Worm (Caenorhabditis elegans) whole organism, L4 larva: ENCODE measurements around the gene F38B7.2.

Source experiments
- T26A8.4 ChIP-seq: fragments of 200-800 bp; sonication (Bioruptor generic); IDR thresholded peaks from 2 replicates; pipeline ENCODE4 v1.3.6; 2022; ENCODE audit warnings: missing genetic modification characterization, missing compliant biosample characterization
- aly-2 ChIP-seq: sonication (generic microtip); optimal IDR thresholded peaks from 2 replicates; lab custom pipeline; 2018; ENCODE audit warnings: missing biosample characterization, missing genetic modification characterization
- daf-19 ChIP-seq: fragments of 200-800 bp; sonication (Bioruptor generic); conservative IDR thresholded peaks from 2 replicates; pipeline ENCODE4 v1.3.6; 2022; ENCODE audit warnings: missing genetic modification characterization, missing compliant biosample characterization
- dmd-6 ChIP-seq: fragments of 200-800 bp; sonication (Bioruptor generic); IDR thresholded peaks from 2 replicates; pipeline ENCODE4 v1.3.6; 2022; ENCODE audit warnings: missing genetic modification reagents, missing genetic modification characterization, missing compliant biosample characterization
- fos-1 ChIP-seq: fragments of 150-350 bp; optimal IDR thresholded peaks from 2 replicates; lab custom pipeline; 2014; ENCODE audit warnings: missing biosample characterization, missing genetic modification characterization
- gei-8 ChIP-seq: fragments of 200-800 bp; sonication (Bioruptor generic); optimal IDR thresholded peaks from 2 replicates; lab custom pipeline; 2018; ENCODE audit warnings: mild to moderate bottlenecking, missing genetic modification characterization, missing compliant biosample characterization
- hmg-1.1 ChIP-seq: fragments of 200-800 bp; sonication (Bioruptor generic); IDR thresholded peaks from 2 replicates; pipeline ENCODE4 v1.3.6; 2022; ENCODE audit warnings: missing genetic modification reagents, missing genetic modification characterization, missing compliant biosample characterization
- lin-13 ChIP-seq: fragments of 150-350 bp; optimal IDR thresholded peaks from 2 replicates; lab custom pipeline; 2014; ENCODE audit warnings: missing biosample characterization, missing genetic modification reagents, missing genetic modification characterization
- lin-38 ChIP-seq: fragments of 200-800 bp; sonication (Bioruptor generic); IDR thresholded peaks from 2 replicates; pipeline ENCODE4 v1.3.6; 2022; ENCODE audit warnings: missing genetic modification reagents, missing genetic modification characterization, missing compliant biosample characterization
- lsy-2 ChIP-seq, 2 experiments: fragments of 150-350 bp in 1 of 2; sonication (generic microtip) in 1 of 2; optimal IDR thresholded peaks; 2 replicates each; lab custom pipeline; 2014 to 2017; ENCODE audit warnings: missing biosample characterization in 2 of 2, missing genetic modification characterization in 2 of 2
- mdl-1 ChIP-seq, 2 experiments: fragments of 150-350 bp in 1 of 2; sonication (generic microtip) in 1 of 2; optimal IDR thresholded peaks; 2 replicates each; lab custom pipeline; 2014 to 2017; ENCODE audit warnings: missing biosample characterization in 2 of 2, missing genetic modification characterization in 2 of 2
- mxl-3 ChIP-seq: fragments of 200-800 bp; sonication (Bioruptor generic); optimal IDR thresholded peaks from 2 replicates; lab custom pipeline; 2018; ENCODE audit warnings: mild to moderate bottlenecking, missing genetic modification characterization, missing compliant biosample characterization
- nhr-11 ChIP-seq: fragments of 150-350 bp; optimal IDR thresholded peaks from 2 replicates; lab custom pipeline; 2014; ENCODE audit warnings: missing biosample characterization, missing genetic modification characterization
- nhr-41 ChIP-seq: fragments of 200-800 bp; sonication (Bioruptor generic); IDR thresholded peaks from 2 replicates; pipeline ENCODE4 v1.3.6; 2022; ENCODE audit warnings: missing genetic modification reagents, missing genetic modification characterization, missing compliant biosample characterization
- nhr-77 ChIP-seq: fragments of 150-350 bp; optimal IDR thresholded peaks from 2 replicates; lab custom pipeline; 2014; ENCODE audit warnings: missing biosample characterization, missing genetic modification characterization
- sdz-12 ChIP-seq: fragments of 200-800 bp; sonication (Bioruptor generic); optimal IDR thresholded peaks from 2 replicates; lab custom pipeline; 2018; ENCODE audit warnings: mild to moderate bottlenecking, missing genetic modification characterization, missing compliant biosample characterization
- skn-1 ChIP-seq: fragments of 150-350 bp; optimal IDR thresholded peaks from 2 replicates; lab custom pipeline; 2014; ENCODE audit warnings: missing biosample characterization, missing genetic modification characterization
- spr-3 ChIP-seq: fragments of 200-800 bp; sonication (Bioruptor generic); optimal IDR thresholded peaks from 2 replicates; lab custom pipeline; 2018; ENCODE audit warnings: mild to moderate bottlenecking, missing genetic modification characterization, missing compliant biosample characterization
- unc-130 ChIP-seq: sonication (generic microtip); optimal IDR thresholded peaks from 2 replicates; lab custom pipeline; 2016; ENCODE audit warnings: missing genetic modification reagents, missing genetic modification characterization, missing compliant biosample characterization
- unc-62 ChIP-seq, 3 experiments: fragments of 150-350 bp in 1 of 3; sonication (generic microtip); optimal IDR thresholded peaks in 2 of 3; peaks in 1 of 3; 1 replicate in 1 of 3; 2 replicates in 2 of 3; lab custom pipeline; 2014 to 2017; ENCODE audit warnings: missing biosample characterization in 3 of 3, missing genetic modification characterization in 3 of 3, missing genetic modification reagents in 3 of 3, missing genotype in 1 of 3

Gene F38B7.2

ce11 chrV:11585122-11585521 is 41.4 kb downstream of the F38B7.2 start (continued):
- no peak for TF ChIP-seq gei-8 (GFP tag; lab: Kevin White, UChicago)
- TF ChIP-seq aly-2 (tag; lab: Kevin White, UChicago) = no peak

ce11 chrV:11589433-11589832 is 45.7 kb downstream of the F38B7.2 start, which contains the start of gene srx-82:
Gene srx-82 (plus strand): TSS chrV:11589733.
- TF ChIP-seq spr-3 (no peak), lsy-2 (tag; optimal IDR thresholded peaks at IDR 0.05; lab: Kevin White, UChicago) (no peak)

ce11 chrV:11593427-11593826 is 49.7 kb downstream of the F38B7.2 start, which contains the start of gene srx-80:
Gene srx-80 (plus strand): TSS chrV:11593727.
- no peak for TF ChIP-seq mdl-1 (tag; optimal IDR thresholded peaks at IDR 0.05; lab: Kevin White, UChicago)
- no peak for TF ChIP-seq unc-130 (GFP tag; lab: Kevin White, UChicago)
- no peak for TF ChIP-seq dmd-6 (GFP tag; lab: Robert Waterston, UW)
- no peak for TF ChIP-seq nhr-77
- TF ChIP-seq lin-13 = no peak
- TF ChIP-seq sdz-12 (GFP tag; lab: Kevin White, UChicago) = no peak
- no peak for TF ChIP-seq fos-1 (tag; lab: Kevin White, UChicago)
- TF ChIP-seq T26A8.4 = no peak
- TF ChIP-seq nhr-41 (GFP tag; lab: Robert Waterston, UW) = no peak
- TF ChIP-seq hmg-1.1 (GFP tag; lab: Robert Waterston, UW) = no peak
- TF ChIP-seq nhr-11 (tag; lab: Kevin White, UChicago) = no peak

ce11 chrV:11593888-11594287 is 50.1 kb downstream of the F38B7.2 start:
- TF ChIP-seq unc-62 (GFP tag; optimal IDR thresholded peaks at IDR 0.05 in 1 of 2; lab: Kevin White, UChicago) (peak in 1 of 2 experiments; percentile 94), unc-62 (tag; optimal IDR thresholded peaks at IDR 0.05; lab: Kevin White, UChicago) (no peak), daf-19 (GFP tag; lab: Robert Waterston, UW) (no peak), mxl-3 (GFP tag; lab: Kevin White, UChicago) (no peak), skn-1 (tag; lab: Kevin White, UChicago) (no peak), lin-38 (GFP tag; lab: Robert Waterston, UW) (no peak)
- TF ChIP-seq, all 104 proteins: peak for 1
